Fruit fly (Drosophila melanogaster) S2 (cell line): ENCODE measurements around the gene e.

Source experiments
- CG8478 ChIP-seq: fragments of >200 bp; optimal IDR thresholded peaks from 2 replicates; lab custom pipeline; 2018
- CTCF ChIP-seq, 2 experiments: fragments of >200 bp; optimal IDR thresholded peaks; 2 replicates each; lab custom pipeline; 2018

DNA sequence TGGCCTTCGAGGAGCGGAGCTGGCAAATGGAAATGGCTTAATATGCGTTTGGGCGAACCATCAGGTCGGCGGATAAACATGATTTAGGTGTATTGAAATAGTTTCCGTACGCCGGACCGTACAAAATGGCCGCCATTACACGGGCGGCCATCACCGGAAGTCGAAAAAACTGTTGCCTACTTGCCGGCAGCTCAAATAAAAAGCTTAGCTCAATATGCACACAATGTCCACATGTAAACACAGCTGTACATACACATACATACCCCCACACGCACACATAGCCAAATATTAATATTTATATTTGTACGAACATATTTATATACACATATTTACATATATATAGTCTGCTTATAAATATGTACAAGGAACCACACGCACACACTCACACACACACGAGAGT, 26.2 kb upstream of the e start:
- TF ChIP-seq CG8478 (lab: Kevin White, UChicago) (no peak), CTCF (optimal IDR thresholded peaks at IDR 0.05; lab: Kevin White, UChicago) (no peak)
